Worm (Caenorhabditis elegans) whole organism, late embryonic: ENCODE measurements around the gene C34C12.7.

ENCODE experiments used
- F13H6.1 ChIP-seq: sonication (generic microtip); optimal IDR thresholded peaks from 2 replicates; lab custom pipeline; 2016; ENCODE audit warnings: missing genetic modification characterization, missing compliant biosample characterization
- K02D7.2 ChIP-seq: sonication (generic microtip); optimal IDR thresholded peaks from 2 replicates; lab custom pipeline; 2017; ENCODE audit warnings: mild to moderate bottlenecking, missing genetic modification characterization, missing compliant biosample characterization
- K09A11.1 ChIP-seq: sonication (generic microtip); optimal IDR thresholded peaks from 2 replicates; lab custom pipeline; 2017; ENCODE audit warnings: antibody characterized with exemption, mild to moderate bottlenecking, missing genetic modification characterization, missing compliant biosample characterization; ENCODE audit not compliant: insufficient read depth
- ahr-1 ChIP-seq: sonication (generic microtip); optimal IDR thresholded peaks from 2 replicates; lab custom pipeline; 2016; ENCODE audit warnings: missing genetic modification characterization, missing compliant biosample characterization
- ama-1 ChIP-seq: fragments of 150-350 bp; optimal IDR thresholded peaks from 2 replicates; lab custom pipeline; 2014
- ceh-14 ChIP-seq: sonication (generic microtip); optimal IDR thresholded peaks from 2 replicates; lab custom pipeline; 2016; ENCODE audit warnings: missing genotype, missing genetic modification characterization, missing compliant biosample characterization
- ceh-19 ChIP-seq: fragments of 200-800 bp; sonication (Bioruptor generic); optimal IDR thresholded peaks from 2 replicates; lab custom pipeline; 2018; ENCODE audit warnings: mild to moderate bottlenecking, missing genetic modification characterization, missing compliant biosample characterization
- ceh-2 ChIP-seq: sonication (generic microtip); optimal IDR thresholded peaks from 2 replicates; lab custom pipeline; 2016; ENCODE audit warnings: missing genotype, missing genetic modification characterization, missing compliant biosample characterization
- dmd-4 ChIP-seq: sonication (generic microtip); optimal IDR thresholded peaks from 2 replicates; lab custom pipeline; 2016; ENCODE audit warnings: borderline replicate concordance, missing genetic modification characterization, missing compliant biosample characterization
- elt-2 ChIP-seq: sonication (generic microtip); optimal IDR thresholded peaks from 2 replicates; lab custom pipeline; 2016; ENCODE audit warnings: missing genetic modification reagents, missing genetic modification characterization, missing compliant biosample characterization
- eyg-1 ChIP-seq: sonication (generic microtip); optimal IDR thresholded peaks from 2 replicates; lab custom pipeline; 2016; ENCODE audit warnings: missing genotype, missing genetic modification characterization, missing compliant biosample characterization
- fax-1 ChIP-seq: sonication (generic microtip); optimal IDR thresholded peaks from 2 replicates; lab custom pipeline; 2016; ENCODE audit warnings: missing genotype, missing genetic modification characterization, missing compliant biosample characterization
- fkh-10 ChIP-seq: fragments of 150-350 bp; optimal IDR thresholded peaks from 2 replicates; lab custom pipeline; 2014; ENCODE audit warnings: missing biosample characterization, missing genetic modification reagents, missing genetic modification characterization
- gmeb-2 ChIP-seq: sonication (generic microtip); optimal IDR thresholded peaks from 2 replicates; lab custom pipeline; 2016; ENCODE audit warnings: missing genetic modification characterization, inconsistent platforms, missing compliant biosample characterization
- hlh-8 ChIP-seq: sonication (generic microtip); optimal IDR thresholded peaks from 2 replicates; lab custom pipeline; 2016; ENCODE audit warnings: missing genotype, missing genetic modification characterization, missing compliant biosample characterization
- lin-11 ChIP-seq: fragments of 200-800 bp; sonication (Bioruptor generic); optimal IDR thresholded peaks from 2 replicates; lab custom pipeline; 2018; ENCODE audit warnings: mild to moderate bottlenecking, missing genetic modification characterization, missing compliant biosample characterization
- madf-2 ChIP-seq: sonication (generic microtip); optimal IDR thresholded peaks from 2 replicates; lab custom pipeline; 2017; ENCODE audit warnings: missing genetic modification characterization, missing compliant biosample characterization
- mec-3 ChIP-seq: sonication (generic microtip); optimal IDR thresholded peaks from 2 replicates; lab custom pipeline; 2016; ENCODE audit warnings: borderline replicate concordance, missing genetic modification characterization, missing compliant biosample characterization
- nfya-1 ChIP-seq: sonication (generic microtip); optimal IDR thresholded peaks from 2 replicates; lab custom pipeline; 2017; ENCODE audit warnings: missing genetic modification characterization, mild to moderate bottlenecking, missing compliant biosample characterization, antibody characterized with exemption, moderate library complexity
- nhr-11 ChIP-seq: fragments of 150-350 bp; optimal IDR thresholded peaks from 2 replicates; lab custom pipeline; 2014; ENCODE audit warnings: missing biosample characterization, missing genetic modification characterization
- npax-4 ChIP-seq: sonication (generic microtip); optimal IDR thresholded peaks from 2 replicates; lab custom pipeline; 2016; ENCODE audit warnings: missing genetic modification characterization, missing compliant biosample characterization
- odd-2 ChIP-seq: sonication (generic microtip); optimal IDR thresholded peaks from 2 replicates; lab custom pipeline; 2017; ENCODE audit warnings: antibody characterized with exemption, mild to moderate bottlenecking, missing genetic modification characterization, missing compliant biosample characterization
- pat-9 ChIP-seq: fragments of 200-800 bp; sonication (Bioruptor generic); optimal IDR thresholded peaks from 2 replicates; lab custom pipeline; 2018; ENCODE audit warnings: mild to moderate bottlenecking, missing genetic modification characterization, moderate library complexity, missing compliant biosample characterization
- ref-2 ChIP-seq: sonication (generic microtip); optimal IDR thresholded peaks from 2 replicates; lab custom pipeline; 2016; ENCODE audit warnings: missing genetic modification characterization, missing compliant biosample characterization
- sdc-2 ChIP-seq: sonication (generic microtip); optimal IDR thresholded peaks from 2 replicates; lab custom pipeline; 2016; ENCODE audit warnings: missing genotype, missing genetic modification characterization, missing compliant biosample characterization
- sox-2 ChIP-seq: fragments of 200-800 bp; sonication (Bioruptor generic); IDR thresholded peaks from 2 replicates; pipeline ENCODE4 v1.3.6; 2022; ENCODE audit warnings: missing genetic modification reagents, missing genetic modification characterization, missing compliant biosample characterization
- syd-9 ChIP-seq: sonication (generic microtip); optimal IDR thresholded peaks from 2 replicates; lab custom pipeline; 2016; ENCODE audit warnings: mild to moderate bottlenecking, missing genetic modification characterization, moderate library complexity, missing compliant biosample characterization
- tbx-7 ChIP-seq: sonication (generic microtip); optimal IDR thresholded peaks from 2 replicates; lab custom pipeline; 2016; ENCODE audit warnings: missing genotype, missing genetic modification characterization, missing compliant biosample characterization
- ttx-3 ChIP-seq: sonication (generic microtip); optimal IDR thresholded peaks from 2 replicates; lab custom pipeline; 2016; ENCODE audit warnings: missing genetic modification reagents, missing genetic modification characterization, missing compliant biosample characterization
- unc-3 ChIP-seq, 2 experiments: fragments of 200-800 bp in 1 of 2; sonication (Bioruptor generic) in 1 of 2; sonication (generic microtip) in 1 of 2; conservative IDR thresholded peaks in 1 of 2; optimal IDR thresholded peaks in 1 of 2; 2 replicates each; pipeline versions ENCODE4 v1.3.6 to Lab custom; 2016 to 2022; ENCODE audit warnings: missing compliant biosample characterization in 2 of 2, missing genetic modification characterization in 2 of 2, missing genetic modification reagents in 1 of 2
- unc-55 ChIP-seq: sonication (generic microtip); optimal IDR thresholded peaks from 2 replicates; lab custom pipeline; 2017; ENCODE audit warnings: missing biosample characterization, missing genetic modification reagents, missing genetic modification characterization

The C34C12.7 gene

ce11 chrIII:3470973-3471372 lies 17.2 kb downstream of the C34C12.7 start:
- TF ChIP-seq madf-2 (no peak), sox-2 (GFP tag; lab: Robert Waterston, UW) (no peak), fkh-10 (no peak)
- TF ChIP-seq, all 69 proteins: peak for 0

ce11 chrIII:3470433-3470832 lies 17.7 kb downstream of the C34C12.7 start:
- TF ChIP-seq odd-2 (tag; lab: Kevin White, UChicago) (no peak), unc-55 (peak; percentile 80)

ce11 chrIII:3469646-3470045 lies 18.5 kb downstream of the C34C12.7 start, which contains the start of gene smim-14:
Gene smim-14, minus strand, starts transcription at chrIII:3469746.
- TF ChIP-seq tbx-7 (tag; lab: Kevin White, UChicago) (no peak), sdc-2 (tag; lab: Kevin White, UChicago) (no peak), lin-11 (tag; lab: Kevin White, UChicago) (no peak), npax-4 (no peak), fkh-10 (no peak), K09A11.1 (tag; lab: Kevin White, UChicago) (no peak), ama-1 (lab: Kevin White, UChicago) (no peak), hlh-8 (tag; lab: Kevin White, UChicago) (no peak), ahr-1 (tag; lab: Kevin White, UChicago) (no peak), ceh-19 (GFP tag; lab: Kevin White, UChicago) (no peak), mec-3 (no peak), nfya-1 (no peak), ceh-2 (no peak)

- TF ChIP-seq ceh-14 (tag; lab: Kevin White, UChicago) (no peak), lin-11 (tag; lab: Kevin White, UChicago) (no peak), F13H6.1 (tag; lab: Kevin White, UChicago) (no peak), nhr-11 (tag; lab: Kevin White, UChicago) (no peak), ttx-3 (tag; lab: Kevin White, UChicago) (no peak)
Measured at ce11 chrIII:3468384-3468783, 19.8 kb downstream of the C34C12.7 start.

- TF ChIP-seq K09A11.1 (tag; lab: Kevin White, UChicago) (no peak), syd-9 (no peak), dmd-4 (tag; lab: Kevin White, UChicago) (no peak), K02D7.2 (tag; lab: Kevin White, UChicago) (no peak), nfya-1 (peak; percentile 93)
Measured at ce11 chrIII:3467013-3467412, 21.1 kb downstream of the C34C12.7 start.

- no peak for TF ChIP-seq gmeb-2 (tag; lab: Kevin White, UChicago)
- no peak for TF ChIP-seq elt-2 (tag; lab: Kevin White, UChicago)
- no peak for TF ChIP-seq fax-1 (tag; lab: Kevin White, UChicago)
- no peak for TF ChIP-seq ref-2 (tag; lab: Kevin White, UChicago)
- TF ChIP-seq unc-3 (GFP tag; conservative IDR thresholded peaks at IDR 0.05; lab: Robert Waterston, UW) = no peak
- TF ChIP-seq unc-3 (tag; optimal IDR thresholded peaks at IDR 0.05; lab: Kevin White, UChicago) = no peak
- no peak for TF ChIP-seq pat-9 (tag; lab: Kevin White, UChicago)
- TF ChIP-seq ama-1 (lab: Kevin White, UChicago) = no peak
- no peak for TF ChIP-seq eyg-1
- TF ChIP-seq, all 69 proteins: peak for 0
Measured at ce11 chrIII:3461403-3461802, 26.7 kb downstream of the C34C12.7 start, which contains the start of gene pph-6. Gene pph-6, plus strand, starts transcription at chrIII:3461703.
